Worm (Caenorhabditis elegans): ENCODE data around the gene mes-1.

Gene mes-1

DNA sequence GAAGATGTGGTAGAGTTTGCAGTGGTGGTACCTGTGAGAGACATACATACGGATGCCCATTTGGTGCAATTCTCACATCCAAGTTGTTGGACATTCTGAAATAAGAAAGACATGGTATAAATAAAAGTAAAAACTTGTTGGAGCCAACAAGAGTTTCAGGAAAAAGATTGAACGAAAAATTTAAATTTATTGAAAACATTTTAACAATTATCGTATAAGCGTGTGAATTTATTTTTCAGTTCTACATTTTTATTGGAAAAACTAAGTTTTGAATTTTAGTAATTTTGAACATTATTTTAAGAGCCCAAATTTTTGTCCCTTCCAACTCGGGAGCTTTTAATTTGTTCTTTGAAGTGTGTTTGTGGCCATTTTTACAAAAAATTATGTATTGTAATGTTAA lies 2.4 kb upstream of the mes-1 start, which contains the start of gene F54F7.8:
Gene F54F7.8, minus strand, starts transcription at position 101 of the 400 bp plus-strand sequence.
- no peak for TF ChIP-seq dmd-8 (GFP tag; IDR thresholded peaks at IDR 0.05)
- no peak for TF ChIP-seq zfp-3 (GFP tag; conservative IDR thresholded peaks at IDR 0.05)
- TF ChIP-seq lin-29 (GFP tag; IDR thresholded peaks at IDR 0.05) = no peak
- TF ChIP-seq ceh-82 (tag; optimal IDR thresholded peaks at IDR 0.05) = no peak
- no peak for TF ChIP-seq Y75B8A.6 (GFP tag; IDR thresholded peaks at IDR 0.05)
- TF ChIP-seq lin-1 (GFP tag; IDR thresholded peaks at IDR 0.05) = no peak
- no peak for TF ChIP-seq mep-1 (tag; optimal IDR thresholded peaks at IDR 0.05)
- TF ChIP-seq rbr-2 (tag; optimal IDR thresholded peaks at IDR 0.05) = no peak
- TF ChIP-seq ces-1 (GFP tag; optimal IDR thresholded peaks at IDR 0.05) = no peak

DNA sequence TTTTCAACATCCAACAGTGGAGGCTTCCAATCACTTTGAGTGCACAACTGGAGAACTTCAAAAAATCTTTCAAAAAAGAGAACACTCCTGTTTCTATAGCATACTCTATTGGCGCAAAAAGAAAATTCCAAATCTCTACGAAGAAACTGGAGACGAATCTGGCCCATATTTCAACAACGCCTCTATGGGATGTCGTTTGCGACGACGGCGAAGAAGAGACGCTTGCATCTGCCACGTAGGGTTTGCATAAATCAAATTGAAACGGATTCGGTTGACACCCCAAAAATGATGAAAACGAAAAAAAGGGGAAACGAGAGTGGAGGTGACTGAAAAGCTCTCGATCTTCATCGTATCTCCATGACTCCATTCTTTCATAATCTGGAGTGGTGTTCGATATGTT lies 1.1 kb upstream of the mes-1 start:
- TF ChIP-seq nhr-48 (tag; optimal IDR thresholded peaks at IDR 0.05) = no peak
- TF ChIP-seq sdz-12 (GFP tag; optimal IDR thresholded peaks at IDR 0.05) = no peak
- TF ChIP-seq T26A8.4 (GFP tag; IDR thresholded peaks at IDR 0.05) = no peak
- TF ChIP-seq unc-62 (GFP tag; optimal IDR thresholded peaks at IDR 0.05 in 1 of 2) = peak in 1 of 2 experiments; percentile 90
- no peak for TF ChIP-seq unc-62 (tag; optimal IDR thresholded peaks at IDR 0.05)
- TF ChIP-seq daf-12 (tag; optimal IDR thresholded peaks at IDR 0.05) = no peak

DNA sequence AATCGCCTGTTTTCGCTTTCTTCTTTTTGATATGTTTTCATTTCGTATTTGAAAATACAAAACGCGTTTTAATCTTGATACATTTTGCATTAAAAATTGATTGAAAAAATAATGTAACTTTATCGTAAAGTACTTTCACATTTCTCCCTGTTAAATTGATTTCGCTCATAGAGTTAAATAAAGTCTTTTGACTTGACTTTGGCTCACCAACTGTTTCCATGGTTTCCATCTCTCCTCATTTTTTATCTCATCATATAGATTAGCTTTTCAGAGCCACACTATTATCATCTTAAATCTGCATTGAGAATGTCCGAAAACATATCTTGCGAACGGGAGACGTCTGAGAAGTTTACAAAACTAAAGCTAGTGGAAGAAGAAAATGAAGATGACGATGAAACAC lies 6.0 kb downstream of the mes-1 start, which contains the start of gene F54F7.10:
Gene F54F7.10, plus strand, starts transcription at position 301 of the 400 bp plus-strand sequence.
- TF ChIP-seq zfp-2 (tag; optimal IDR thresholded peaks at IDR 0.05) = no peak
- no peak for TF ChIP-seq pha-4 (GFP tag; IDR thresholded peaks at IDR 0.05)
- no peak for TF ChIP-seq pha-4 (tag; optimal IDR thresholded peaks at IDR 0.05)
- TF ChIP-seq skn-1 (tag; optimal IDR thresholded peaks at IDR 0.05) = no peak
- no peak for TF ChIP-seq F26F4.8 (GFP tag; conservative IDR thresholded peaks at IDR 0.05)
- TF ChIP-seq nhr-111 (GFP tag; optimal IDR thresholded peaks at IDR 0.05) = no peak
- TF ChIP-seq nhr-48 (tag; optimal IDR thresholded peaks at IDR 0.05) = no peak
- no peak for TF ChIP-seq Y48G9A.11 (GFP tag; IDR thresholded peaks at IDR 0.05)
- no peak for TF ChIP-seq lsy-2 (tag; optimal IDR thresholded peaks at IDR 0.05)
- TF ChIP-seq nhr-76 (tag; optimal IDR thresholded peaks at IDR 0.05) = no peak
- no peak for TF ChIP-seq daf-16 (GFP tag; optimal IDR thresholded peaks at IDR 0.05)
- no peak for TF ChIP-seq daf-16 (tag; optimal IDR thresholded peaks at IDR 0.05)
- no peak for TF ChIP-seq pqm-1 (tag; optimal IDR thresholded peaks at IDR 0.05)
- no peak for TF ChIP-seq Y75B8A.6 (GFP tag; IDR thresholded peaks at IDR 0.05)
- TF ChIP-seq set-16 (GFP tag; IDR thresholded peaks at IDR 0.05) = no peak

DNA sequence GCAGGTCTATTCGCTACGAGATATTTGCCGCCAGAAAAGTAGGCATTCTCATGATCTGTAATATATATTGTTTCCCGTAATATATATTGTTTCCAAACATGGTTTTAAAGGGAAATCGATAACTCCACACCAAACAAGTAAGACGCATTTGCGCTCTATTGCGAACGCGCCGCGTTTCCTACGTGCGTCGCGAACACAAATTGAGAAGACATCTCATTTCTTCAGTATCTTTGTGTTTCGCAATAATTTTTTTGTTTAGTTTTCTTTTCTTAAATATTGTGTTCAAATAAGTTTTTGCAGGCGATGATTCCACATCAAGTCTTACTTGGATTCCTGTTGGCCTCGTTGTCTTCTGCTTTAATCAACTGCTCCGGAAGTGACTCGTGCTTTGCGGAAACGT lies 7.8 kb downstream of the mes-1 start, which contains the start of gene F54F7.6:
Gene F54F7.6, plus strand, starts transcription at position 301 of the 400 bp plus-strand sequence.
- TF ChIP-seq ceh-32 (tag; optimal IDR thresholded peaks at IDR 0.05; ENCODE audit: poor library complexity) = no peak
- peak in 1 of 2 experiments; percentile 69 for TF ChIP-seq unc-62 (GFP tag; optimal IDR thresholded peaks at IDR 0.05 in 1 of 2)
- no peak for TF ChIP-seq unc-62 (tag; optimal IDR thresholded peaks at IDR 0.05)

DNA sequence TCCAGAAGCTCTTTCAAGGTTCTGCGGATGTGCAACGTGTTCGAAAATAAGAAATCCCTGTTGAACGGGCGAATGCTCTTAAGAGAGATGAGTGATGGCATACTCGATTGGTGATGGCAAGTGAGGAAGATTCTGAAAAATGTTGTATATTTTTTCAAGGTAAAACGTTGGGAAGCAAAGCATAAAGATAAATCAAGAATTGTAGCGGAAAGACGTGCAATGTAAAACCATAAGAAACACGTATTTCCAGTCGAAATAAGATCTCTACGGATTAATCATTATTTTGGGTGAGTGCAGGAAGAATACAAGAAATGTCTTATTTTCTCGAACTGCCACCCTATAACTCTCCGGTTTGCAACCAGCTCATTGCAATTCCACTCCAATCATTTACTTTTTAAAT lies 12.0 kb downstream of the mes-1 start, which contains the start of gene dot-1.2:
Gene dot-1.2, minus strand, starts transcription at position 101 of the 400 bp plus-strand sequence.
- TF ChIP-seq unc-62 (GFP tag; optimal IDR thresholded peaks at IDR 0.05 in 1 of 2) (peak in 1 of 2 experiments; percentile 43), unc-62 (tag; optimal IDR thresholded peaks at IDR 0.05) (no peak), egl-43 (GFP tag; IDR thresholded peaks at IDR 0.05) (no peak), dve-1 (tag; optimal IDR thresholded peaks at IDR 0.05; ENCODE audit: insufficient read depth) (no peak)

DNA sequence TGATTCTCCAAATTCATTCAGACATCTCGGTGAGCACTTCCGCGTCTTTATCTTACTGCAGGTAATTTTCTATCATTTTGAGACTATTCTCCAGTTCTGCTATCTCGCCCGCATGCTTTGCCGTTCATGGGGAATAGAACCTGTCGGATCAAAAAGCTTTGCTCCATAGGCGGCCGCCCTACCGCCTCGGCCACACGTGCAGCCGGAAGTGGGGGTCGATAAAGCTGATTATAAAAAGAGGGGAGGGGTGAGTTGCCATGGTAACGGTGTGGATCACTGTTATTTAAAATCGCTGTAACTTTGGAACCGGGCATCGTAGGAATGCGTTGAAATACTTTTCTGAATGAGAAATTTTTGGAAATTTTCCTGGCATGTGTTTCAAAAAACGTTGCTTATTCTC lies 13.1 kb downstream of the mes-1 start:
- TF ChIP-seq tra-1 (GFP tag; IDR thresholded peaks at IDR 0.05) (peak; percentile 47; the same call in 1 of the 2 replicates), F37D6.2 (tag; optimal IDR thresholded peaks at IDR 0.05) (no peak), ZK546.5 (tag; optimal IDR thresholded peaks at IDR 0.05) (no peak), F44E2.7 (GFP tag; IDR thresholded peaks at IDR 0.05) (no peak), aha-1 (tag) (peak; percentile 13), mdt-29 (GFP tag; IDR thresholded peaks at IDR 0.05) (no peak), ceh-44 (GFP tag; IDR thresholded peaks at IDR 0.05) (0 out of 2 replicates have a peak, but pooled peaks have one; percentile 27)
